Fruit fly (Drosophila melanogaster) whole organism, embryonic: ENCODE data around the gene CG9586.

Experiments used
- Bteb2 ChIP-seq: fragments of 200-800 bp; sonication (Bioruptor generic); optimal IDR thresholded peaks from 2 replicates; lab custom pipeline; 2016; ENCODE audit warnings: missing biosample characterization, missing genetic modification characterization
- CG12071 ChIP-seq: fragments of 200-800 bp; sonication (Bioruptor generic); optimal IDR thresholded peaks from 3 replicates; lab custom pipeline; 2018; ENCODE audit warnings: missing biosample characterization, mild to moderate bottlenecking, missing genetic modification characterization
- CG12219 ChIP-seq: fragments of 200-800 bp; sonication (Bioruptor generic); optimal IDR thresholded peaks from 3 replicates; lab custom pipeline; 2018; ENCODE audit warnings: missing biosample characterization, mild to moderate bottlenecking, missing genetic modification characterization
- CG13123 ChIP-seq: fragments of 200-800 bp; sonication (Bioruptor generic); optimal IDR thresholded peaks from 2 replicates; lab custom pipeline; 2016; ENCODE audit warnings: missing biosample characterization, missing genetic modification characterization
- CG14441 ChIP-seq: fragments of 200-800 bp; sonication (Bioruptor generic); IDR thresholded peaks from 2 replicates; pipeline ENCODE4 v1.3.6; 2022; ENCODE audit warnings: missing biosample characterization, missing genetic modification characterization
- CG14667 ChIP-seq: fragments of 200-800 bp; sonication (Bioruptor generic); IDR thresholded peaks from 2 replicates; pipeline ENCODE4 v1.3.6; 2022; ENCODE audit warnings: missing biosample characterization, missing genetic modification characterization
- CG16779 ChIP-seq: fragments of 200-800 bp; sonication (Bioruptor generic); IDR thresholded peaks from 2 replicates; pipeline ENCODE4 v1.3.6; 2022; ENCODE audit warnings: missing biosample characterization, missing genetic modification characterization
- CG17829 ChIP-seq: fragments of 200-800 bp; optimal IDR thresholded peaks from 2 replicates; lab custom pipeline; 2019; ENCODE audit warnings: missing biosample characterization, mild to moderate bottlenecking, missing genetic modification characterization, moderate library complexity
- CG18262 ChIP-seq: fragments of 200-800 bp; optimal IDR thresholded peaks from 3 replicates; lab custom pipeline; 2019; ENCODE audit warnings: missing biosample characterization, mild to moderate bottlenecking, missing genetic modification characterization, moderate library complexity
- CG30403 ChIP-seq: fragments of 200-800 bp; sonication (Bioruptor generic); optimal IDR thresholded peaks from 3 replicates; lab custom pipeline; 2016; ENCODE audit warnings: missing biosample characterization, missing genetic modification characterization
- CG31388 ChIP-seq: fragments of 200-800 bp; sonication (Bioruptor generic); optimal IDR thresholded peaks from 2 replicates; lab custom pipeline; 2016; ENCODE audit warnings: missing biosample characterization, missing genetic modification characterization
- CG33213 ChIP-seq: fragments of 200-800 bp; sonication (Bioruptor generic); optimal IDR thresholded peaks from 3 replicates; lab custom pipeline; 2016; ENCODE audit warnings: missing biosample characterization, missing genetic modification characterization
- CG34376 ChIP-seq: fragments of 200-800 bp; sonication (Bioruptor generic); optimal IDR thresholded peaks from 2 replicates; lab custom pipeline; 2018; ENCODE audit warnings: missing biosample characterization, mild to moderate bottlenecking, missing genetic modification characterization
- CG4282 ChIP-seq: fragments of 200-800 bp; sonication (Bioruptor generic); optimal IDR thresholded peaks from 2 replicates; lab custom pipeline; 2016; ENCODE audit warnings: missing biosample characterization, missing genetic modification characterization
- CG4707 ChIP-seq: fragments of 200-800 bp; sonication (Bioruptor generic); optimal IDR thresholded peaks from 2 replicates; lab custom pipeline; 2018; ENCODE audit warnings: missing biosample characterization, mild to moderate bottlenecking, missing genetic modification characterization, moderate library complexity
- CG6175 ChIP-seq: fragments of 200-800 bp; sonication (Bioruptor generic); IDR thresholded peaks from 3 replicates; pipeline ENCODE4 v1.3.6; 2022; ENCODE audit warnings: missing biosample characterization, missing genetic modification characterization
- CG6791 ChIP-seq: fragments of 200-800 bp; sonication (Bioruptor generic); IDR thresholded peaks from 3 replicates; pipeline ENCODE4 v1.3.6; 2022; ENCODE audit warnings: missing biosample characterization, missing genetic modification characterization; ENCODE audit not compliant: partially characterized antibody
- CG8290 ChIP-seq, 3 experiments: fragments of 200-800 bp; sonication (Bioruptor generic); optimal IDR thresholded peaks; 2 replicates each; lab custom pipeline; 2016 to 2019; ENCODE audit warnings: missing biosample characterization in 3 of 3, missing genetic modification characterization in 3 of 3, mild to moderate bottlenecking in 2 of 3, moderate library complexity in 1 of 3
- CG8924 ChIP-seq: fragments of 200-800 bp; optimal IDR thresholded peaks from 3 replicates; lab custom pipeline; 2019; ENCODE audit warnings: missing biosample characterization, mild to moderate bottlenecking, missing genetic modification characterization, moderate library complexity
- CG9932 ChIP-seq: fragments of 200-800 bp; sonication (Bioruptor generic); IDR thresholded peaks from 2 replicates; pipeline ENCODE4 v1.3.6; 2022; ENCODE audit warnings: missing biosample characterization, missing genetic modification characterization
- Chrac-16 ChIP-seq: fragments of 200-800 bp; sonication (Bioruptor generic); optimal IDR thresholded peaks from 3 replicates; lab custom pipeline; 2016; ENCODE audit warnings: missing biosample characterization, missing genetic modification characterization
- CrebB ChIP-seq: fragments of 200-800 bp; sonication (Bioruptor generic); optimal IDR thresholded peaks from 3 replicates; lab custom pipeline; 2018; ENCODE audit warnings: missing biosample characterization, mild to moderate bottlenecking, missing genetic modification characterization
- Gsc ChIP-seq: fragments of 200-800 bp; sonication (Bioruptor generic); IDR thresholded peaks from 2 replicates; pipeline ENCODE4 v1.3.6; 2022; ENCODE audit warnings: missing biosample characterization, missing genetic modification characterization
- HmgD ChIP-seq: fragments of 200-800 bp; sonication (Bioruptor generic); optimal IDR thresholded peaks from 3 replicates; lab custom pipeline; 2016; ENCODE audit warnings: missing biosample characterization, missing genetic modification characterization
- Hr39 ChIP-seq: fragments of >200 bp; optimal IDR thresholded peaks from 2 replicates; lab custom pipeline; 2017
- Scr ChIP-seq: fragments of 200-800 bp; sonication (Bioruptor generic); IDR thresholded peaks from 2 replicates; pipeline ENCODE4 v1.3.6; 2022; ENCODE audit warnings: missing biosample characterization, missing genetic modification characterization; ENCODE audit not compliant: partially characterized antibody
- Trl ChIP-seq, 3 experiments: fragments of >200 bp in 2 of 3; fragments of 200-800 bp in 1 of 3; sonication (Bioruptor generic) in 1 of 3; optimal IDR thresholded peaks; 2 replicates in 1 of 3; 3 replicates in 2 of 3; lab custom pipeline; 2016 to 2017; ENCODE audit warnings: missing biosample characterization in 1 of 3, missing genetic modification characterization in 1 of 3
- YL-1 ChIP-seq: fragments of 200-800 bp; sonication (Bioruptor generic); optimal IDR thresholded peaks from 3 replicates; lab custom pipeline; 2017; ENCODE audit warnings: missing biosample characterization, mild to moderate bottlenecking, missing genetic modification characterization
- ap ChIP-seq: fragments of 200-800 bp; sonication (Bioruptor generic); IDR thresholded peaks from 2 replicates; pipeline ENCODE4 v1.3.6; 2022; ENCODE audit warnings: missing biosample characterization, missing genetic modification characterization
- ase ChIP-seq: fragments of 200-800 bp; sonication (Bioruptor generic); IDR thresholded peaks from 3 replicates; pipeline ENCODE4 v1.3.6; 2022; ENCODE audit warnings: missing biosample characterization, missing genetic modification characterization
- ash1 ChIP-seq: fragments of 200-800 bp; sonication (Bioruptor generic); optimal IDR thresholded peaks from 2 replicates; lab custom pipeline; 2018; ENCODE audit warnings: missing biosample characterization, mild to moderate bottlenecking, missing genetic modification characterization
- az2 ChIP-seq: fragments of 200-800 bp; sonication (Bioruptor generic); optimal IDR thresholded peaks from 3 replicates; lab custom pipeline; 2016; ENCODE audit warnings: missing biosample characterization, missing genetic modification characterization
- br ChIP-seq: fragments of >200 bp; optimal IDR thresholded peaks from 2 replicates; lab custom pipeline; 2017
- bsh ChIP-seq, 2 experiments: fragments of 200-800 bp; sonication (Bioruptor generic); optimal IDR thresholded peaks; 2 replicates each; lab custom pipeline; 2017 to 2018; ENCODE audit warnings: mild to moderate bottlenecking in 2 of 2, missing biosample characterization in 2 of 2, missing genetic modification characterization in 2 of 2, moderate library complexity in 1 of 2
- dmrt99B ChIP-seq: fragments of 200-800 bp; sonication (Bioruptor generic); optimal IDR thresholded peaks from 2 replicates; lab custom pipeline; 2018; ENCODE audit warnings: missing biosample characterization, mild to moderate bottlenecking, missing genetic modification characterization, moderate library complexity
- emc ChIP-seq: fragments of 200-800 bp; sonication (Bioruptor generic); optimal IDR thresholded peaks from 2 replicates; lab custom pipeline; 2016; ENCODE audit warnings: missing biosample characterization, missing genetic modification characterization
- esg ChIP-seq: fragments of 200-800 bp; sonication (Bioruptor generic); conservative IDR thresholded peaks from 2 replicates; pipeline ENCODE4 v1.3.6; 2022; ENCODE audit warnings: missing biosample characterization, missing genetic modification characterization
- hkb ChIP-seq, 2 experiments: fragments of 200-800 bp in 1 of 2; fragments of >200 bp in 1 of 2; sonication (Bioruptor generic) in 1 of 2; IDR thresholded peaks in 1 of 2; optimal IDR thresholded peaks in 1 of 2; 2 replicates each; pipeline versions ENCODE4 v1.3.6 to Lab custom; 2017 to 2022; ENCODE audit warnings: missing biosample characterization in 1 of 2, missing genetic modification characterization in 1 of 2
- lola ChIP-seq, 3 experiments: fragments of >200 bp in 2 of 3; fragments of 200-800 bp in 1 of 3; sonication (Bioruptor generic) in 1 of 3; optimal IDR thresholded peaks; 2 replicates each; lab custom pipeline; 2017 to 2019; ENCODE audit warnings: missing biosample characterization in 3 of 3, missing genetic modification characterization in 3 of 3, mild to moderate bottlenecking in 1 of 3, moderate library complexity in 1 of 3
- nau ChIP-seq: fragments of 200-800 bp; sonication (Bioruptor generic); optimal IDR thresholded peaks from 3 replicates; lab custom pipeline; 2017; ENCODE audit warnings: missing biosample characterization, mild to moderate bottlenecking, missing genetic modification characterization, missing genetic modification reagents
- nmo ChIP-seq: fragments of 200-800 bp; sonication (Bioruptor generic); optimal IDR thresholded peaks from 2 replicates; lab custom pipeline; 2018; ENCODE audit warnings: missing biosample characterization, mild to moderate bottlenecking, missing genetic modification characterization, moderate library complexity
- oc ChIP-seq: fragments of 200-800 bp; sonication (Bioruptor generic); optimal IDR thresholded peaks from 2 replicates; lab custom pipeline; 2018; ENCODE audit warnings: missing biosample characterization, mild to moderate bottlenecking, missing genetic modification characterization, moderate library complexity
- org-1 ChIP-seq: fragments of 200-800 bp; sonication (Bioruptor generic); optimal IDR thresholded peaks from 2 replicates; lab custom pipeline; 2017; ENCODE audit warnings: missing biosample characterization, missing genetic modification characterization
- pho ChIP-seq: fragments of 200-800 bp; sonication (Bioruptor generic); optimal IDR thresholded peaks from 2 replicates; lab custom pipeline; 2016; ENCODE audit warnings: missing biosample characterization, missing genetic modification characterization
- pita ChIP-seq: fragments of 200-800 bp; sonication (Bioruptor generic); optimal IDR thresholded peaks from 2 replicates; lab custom pipeline; 2017; ENCODE audit warnings: missing biosample characterization, mild to moderate bottlenecking, missing genetic modification characterization
- slou ChIP-seq: fragments of 200-800 bp; sonication (Bioruptor generic); optimal IDR thresholded peaks from 3 replicates; lab custom pipeline; 2016; ENCODE audit warnings: missing biosample characterization, missing genetic modification characterization
- sob ChIP-seq: fragments of 200-800 bp; sonication (Bioruptor generic); IDR thresholded peaks from 2 replicates; pipeline ENCODE4 v1.3.6; 2022; ENCODE audit warnings: missing biosample characterization, missing genetic modification characterization
- tx ChIP-seq: fragments of 200-800 bp; sonication (Bioruptor generic); optimal IDR thresholded peaks from 2 replicates; lab custom pipeline; 2016; ENCODE audit warnings: missing biosample characterization, missing genetic modification characterization
- vfl ChIP-seq: fragments of 200-800 bp; sonication (Bioruptor generic); optimal IDR thresholded peaks from 2 replicates; lab custom pipeline; 2016; ENCODE audit warnings: missing biosample characterization, missing genetic modification characterization
- yki ChIP-seq: fragments of >200 bp; optimal IDR thresholded peaks from 3 replicates; lab custom pipeline; 2018
- zen2 ChIP-seq: fragments of 200-800 bp; sonication (Bioruptor generic); IDR thresholded peaks from 3 replicates; pipeline ENCODE4 v1.3.6; 2022; ENCODE audit warnings: missing biosample characterization, missing genetic modification characterization; ENCODE audit not compliant: partially characterized antibody

The CG9586 gene

DNA sequence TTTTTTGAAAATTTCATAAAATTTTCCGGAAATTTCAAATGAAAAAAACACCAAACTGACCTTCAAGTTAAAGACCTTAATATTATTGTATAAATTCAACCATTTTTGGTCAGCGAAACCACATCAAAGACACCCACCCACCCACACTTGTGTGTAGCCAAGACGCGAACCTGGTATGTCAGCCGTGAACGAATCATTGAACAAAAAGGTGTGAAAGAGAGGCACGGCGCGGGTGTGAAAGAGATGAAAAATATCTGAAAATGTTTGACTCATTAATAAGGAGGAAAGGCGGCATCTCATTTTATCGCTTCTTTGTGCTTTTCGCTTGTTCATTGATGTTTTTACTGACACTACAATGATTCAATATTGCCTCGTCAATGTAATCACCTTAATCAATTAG lies 8.0 kb downstream of the CG9586 start (continued):
- TF ChIP-seq CG8290 (GFP tag; optimal IDR thresholded peaks at IDR 0.05; lab: Kevin White, UChicago): no peak
- TF ChIP-seq CG8290 (tag; optimal IDR thresholded peaks at IDR 0.05; lab: Kevin White, UChicago): peak in 1 of 2 experiments; percentile 79
- no peak for TF ChIP-seq ap (GFP tag; lab: Robert Waterston, UW)
- TF ChIP-seq nau: no peak
- TF ChIP-seq pho (GFP tag; lab: Kevin White, UChicago): no peak
- no peak for TF ChIP-seq lola (GFP tag; optimal IDR thresholded peaks at IDR 0.05; lab: Kevin White, UChicago)
- TF ChIP-seq CG6791 (GFP tag; lab: Robert Waterston, UW): 0 out of 3 replicates have a peak, but pooled peaks have one; percentile 35
- TF ChIP-seq CG16779 (GFP tag; lab: Robert Waterston, UW): no peak
- TF ChIP-seq CG18262 (tag; lab: Kevin White, UChicago): no peak
- no peak for TF ChIP-seq CG33213
- TF ChIP-seq esg (GFP tag; lab: Robert Waterston, UW): no peak
- TF ChIP-seq dmrt99B (tag; lab: Kevin White, UChicago): no peak
- peak; percentile 19 for TF ChIP-seq HmgD (GFP tag; lab: Kevin White, UChicago)
- no peak for TF ChIP-seq CG9932
- TF ChIP-seq CG4282: no peak
- TF ChIP-seq ash1 (GFP tag; lab: Kevin White, UChicago): peak; percentile 21
- peak; percentile 14 for TF ChIP-seq CG4707 (GFP tag; lab: Kevin White, UChicago)
- peak; percentile 62; the same call in 1 of the 2 replicates for TF ChIP-seq CG14441 (GFP tag; lab: Robert Waterston, UW)
- peak; percentile 59 for TF ChIP-seq pita (GFP tag; lab: Kevin White, UChicago)
- TF ChIP-seq Chrac-16 (GFP tag; lab: Kevin White, UChicago): no peak
- peak; percentile 8 for TF ChIP-seq CG8924 (tag; lab: Kevin White, UChicago)
- no peak for TF ChIP-seq Gsc
- no peak for TF ChIP-seq bsh (GFP tag; optimal IDR thresholded peaks at IDR 0.05; lab: Kevin White, UChicago)
- no peak for TF ChIP-seq az2 (GFP tag; lab: Kevin White, UChicago)
- no peak for TF ChIP-seq tx (GFP tag; lab: Kevin White, UChicago)
- TF ChIP-seq org-1 (GFP tag; lab: Kevin White, UChicago): no peak
- TF ChIP-seq hkb (optimal IDR thresholded peaks at IDR 0.05; lab: Kevin White, UChicago): no peak
- peak; percentile 12; the same call in 1 of the 2 replicates for TF ChIP-seq hkb (GFP tag; IDR thresholded peaks at IDR 0.05; lab: Robert Waterston, UW)
- TF ChIP-seq CG12219: no peak
- TF ChIP-seq Hr39 (lab: Kevin White, UChicago): no peak
- TF ChIP-seq nmo (GFP tag; lab: Kevin White, UChicago): no peak
- TF ChIP-seq ase (GFP tag; lab: Robert Waterston, UW): no peak
- TF ChIP-seq Trl (optimal IDR thresholded peaks at IDR 0.05; lab: Kevin White, UChicago): no peak
- TF ChIP-seq Trl (GFP tag; optimal IDR thresholded peaks at IDR 0.05; lab: Kevin White, UChicago): no peak
- TF ChIP-seq CG13123 (GFP tag; lab: Kevin White, UChicago): no peak
- peak; percentile 9 for TF ChIP-seq CG17829 (tag; lab: Kevin White, UChicago)
- TF ChIP-seq zen2 (GFP tag; lab: Robert Waterston, UW): peak; percentile 40; the same call in 1 of the 3 replicates
- no peak for TF ChIP-seq CG30403 (GFP tag; lab: Kevin White, UChicago)
- no peak for TF ChIP-seq yki
- TF ChIP-seq Bteb2: no peak
- no peak for TF ChIP-seq YL-1 (GFP tag; lab: Kevin White, UChicago)
- no peak for TF ChIP-seq CG34376 (GFP tag; lab: Kevin White, UChicago)
- TF ChIP-seq CG14667: no peak
- no peak for TF ChIP-seq CG31388 (GFP tag; lab: Kevin White, UChicago)
- no peak for TF ChIP-seq CG6175 (GFP tag; lab: Robert Waterston, UW)
- no peak for TF ChIP-seq sob (GFP tag; lab: Robert Waterston, UW)
- no peak for TF ChIP-seq emc (GFP tag; lab: Kevin White, UChicago)
- TF ChIP-seq CG12071 (GFP tag; lab: Kevin White, UChicago): peak; percentile 2
- no peak for TF ChIP-seq CrebB
- TF ChIP-seq br: no peak
- TF ChIP-seq slou: no peak
- no peak for TF ChIP-seq vfl (GFP tag; lab: Kevin White, UChicago)
- TF ChIP-seq oc (tag; lab: Kevin White, UChicago): peak; percentile 39
- TF ChIP-seq Scr (GFP tag; lab: Robert Waterston, UW): no peak; the same call in 1 of the 2 replicates
